Fruit fly (Drosophila melanogaster) whole organism, embryonic: ENCODE measurements around the gene Taf11.
A peak's percentile ranks its signal among the peaks of the same experiment; 100 is the strongest.

ENCODE experiments used
- ATbp ChIP-seq: fragments of 200-800 bp; sonication (Bioruptor generic); optimal IDR thresholded peaks from 2 replicates; lab custom pipeline; 2017; ENCODE audit warnings: missing biosample characterization, mild to moderate bottlenecking, missing genetic modification characterization, missing genetic modification reagents
- Atf6 ChIP-seq: fragments of 200-800 bp; sonication (Bioruptor generic); IDR thresholded peaks from 2 replicates; pipeline ENCODE4 v1.3.6; 2022; ENCODE audit warnings: missing biosample characterization, missing genetic modification characterization
- CG10366 ChIP-seq: fragments of 200-800 bp; sonication (Bioruptor generic); IDR thresholded peaks from 2 replicates; pipeline ENCODE4 v1.3.6; 2022; ENCODE audit warnings: missing biosample characterization, missing genetic modification characterization
- CG10543 ChIP-seq: fragments of 200-800 bp; sonication (Bioruptor generic); optimal IDR thresholded peaks from 3 replicates; lab custom pipeline; 2017; ENCODE audit warnings: missing biosample characterization, mild to moderate bottlenecking, missing genetic modification characterization, moderate library complexity
- CG11085 ChIP-seq: fragments of 200-800 bp; sonication (Bioruptor generic); IDR thresholded peaks from 2 replicates; pipeline ENCODE4 v1.3.6; 2022; ENCODE audit warnings: missing biosample characterization, missing genetic modification characterization
- CG11247 ChIP-seq: fragments of 200-800 bp; sonication (Bioruptor generic); IDR thresholded peaks from 2 replicates; pipeline ENCODE4 v1.3.6; 2022; ENCODE audit warnings: missing biosample characterization, missing genetic modification characterization
- CG11504 ChIP-seq: fragments of 200-800 bp; sonication (Bioruptor generic); optimal IDR thresholded peaks from 3 replicates; lab custom pipeline; 2019; ENCODE audit warnings: missing biosample characterization, mild to moderate bottlenecking, missing genetic modification characterization, moderate library complexity
- CG12155 ChIP-seq: fragments of 200-800 bp; sonication (Bioruptor generic); optimal IDR thresholded peaks from 3 replicates; lab custom pipeline; 2016; ENCODE audit warnings: missing biosample characterization, missing genetic modification characterization
- CG12769 ChIP-seq: fragments of 200-800 bp; sonication (Bioruptor generic); optimal IDR thresholded peaks from 2 replicates; lab custom pipeline; 2019; ENCODE audit warnings: missing biosample characterization, mild to moderate bottlenecking, missing genetic modification characterization, moderate library complexity
- CG13894 ChIP-seq: fragments of 200-800 bp; sonication (Bioruptor generic); optimal IDR thresholded peaks from 3 replicates; lab custom pipeline; 2018; ENCODE audit warnings: missing biosample characterization, mild to moderate bottlenecking, missing genetic modification characterization, moderate library complexity
- CG15011 ChIP-seq: fragments of 200-800 bp; sonication (Bioruptor generic); optimal IDR thresholded peaks from 3 replicates; lab custom pipeline; 2018; ENCODE audit warnings: missing biosample characterization, mild to moderate bottlenecking, missing genetic modification characterization
- CG1603 ChIP-seq: fragments of 200-800 bp; sonication (Bioruptor generic); optimal IDR thresholded peaks from 2 replicates; lab custom pipeline; 2019; ENCODE audit warnings: missing biosample characterization, mild to moderate bottlenecking, missing genetic modification characterization, moderate library complexity
- CG16863 ChIP-seq: fragments of 200-800 bp; sonication (Bioruptor generic); optimal IDR thresholded peaks from 3 replicates; lab custom pipeline; 2016; ENCODE audit warnings: missing biosample characterization, missing genetic modification characterization
- CG17568 ChIP-seq: fragments of 200-800 bp; sonication (Bioruptor generic); optimal IDR thresholded peaks from 2 replicates; lab custom pipeline; 2018; ENCODE audit warnings: missing biosample characterization, mild to moderate bottlenecking, missing genetic modification characterization, moderate library complexity
- CG2120 ChIP-seq: fragments of 200-800 bp; sonication (Bioruptor generic); optimal IDR thresholded peaks from 3 replicates; lab custom pipeline; 2016; ENCODE audit warnings: missing biosample characterization, missing genetic modification characterization
- CG2678 ChIP-seq: fragments of 200-800 bp; sonication (Bioruptor generic); optimal IDR thresholded peaks from 3 replicates; lab custom pipeline; 2019; ENCODE audit warnings: missing biosample characterization, mild to moderate bottlenecking, missing genetic modification characterization, moderate library complexity
- CG2889 ChIP-seq: fragments of 200-800 bp; sonication (Bioruptor generic); IDR thresholded peaks from 3 replicates; pipeline ENCODE4 v1.3.6; 2022; ENCODE audit warnings: missing biosample characterization, missing genetic modification characterization
- CG30020 ChIP-seq: fragments of 200-800 bp; optimal IDR thresholded peaks from 2 replicates; lab custom pipeline; 2019; ENCODE audit warnings: missing biosample characterization, mild to moderate bottlenecking, missing genetic modification characterization, moderate library complexity
- CG32532 ChIP-seq: fragments of 200-800 bp; sonication (Bioruptor generic); IDR thresholded peaks from 2 replicates; pipeline ENCODE4 v1.3.6; 2022; ENCODE audit warnings: missing biosample characterization, missing genetic modification characterization
- CG4617 ChIP-seq: fragments of 200-800 bp; sonication (Bioruptor generic); optimal IDR thresholded peaks from 3 replicates; lab custom pipeline; 2016; ENCODE audit warnings: missing biosample characterization, missing genetic modification characterization, borderline replicate concordance
- CG7839 ChIP-seq: fragments of 200-800 bp; sonication (Bioruptor generic); optimal IDR thresholded peaks from 3 replicates; lab custom pipeline; 2018; ENCODE audit warnings: missing biosample characterization, mild to moderate bottlenecking, missing genetic modification characterization, moderate library complexity
- CG8388 ChIP-seq: fragments of 200-800 bp; sonication (Bioruptor generic); optimal IDR thresholded peaks from 2 replicates; lab custom pipeline; 2019; ENCODE audit warnings: missing biosample characterization, mild to moderate bottlenecking, missing genetic modification characterization, moderate library complexity
- CG8924 ChIP-seq: fragments of 200-800 bp; optimal IDR thresholded peaks from 3 replicates; lab custom pipeline; 2019; ENCODE audit warnings: missing biosample characterization, mild to moderate bottlenecking, missing genetic modification characterization, moderate library complexity
- CG9437 ChIP-seq: fragments of 200-800 bp; sonication (Bioruptor generic); optimal IDR thresholded peaks from 2 replicates; lab custom pipeline; 2018; ENCODE audit warnings: missing biosample characterization, mild to moderate bottlenecking, missing genetic modification characterization
- CG9932 ChIP-seq: fragments of 200-800 bp; sonication (Bioruptor generic); IDR thresholded peaks from 2 replicates; pipeline ENCODE4 v1.3.6; 2022; ENCODE audit warnings: missing biosample characterization, missing genetic modification characterization
- Dbx ChIP-seq: fragments of 200-800 bp; sonication (Bioruptor generic); IDR thresholded peaks from 3 replicates; pipeline ENCODE4 v1.3.6; 2022; ENCODE audit warnings: missing biosample characterization, missing genetic modification characterization
- Dip3 ChIP-seq: fragments of 200-800 bp; sonication (Bioruptor generic); optimal IDR thresholded peaks from 3 replicates; lab custom pipeline; 2016; ENCODE audit warnings: missing biosample characterization, missing genetic modification characterization
- Dp ChIP-seq: fragments of 200-800 bp; sonication (Bioruptor generic); optimal IDR thresholded peaks from 2 replicates; lab custom pipeline; 2018; ENCODE audit warnings: missing biosample characterization, mild to moderate bottlenecking, missing genetic modification characterization, moderate library complexity
- Ets65A ChIP-seq: fragments of 200-800 bp; sonication (Bioruptor generic); peaks from one replicate; lab custom pipeline; 2016; ENCODE audit warnings: missing biosample characterization, missing genetic modification characterization
- HLH54F ChIP-seq: fragments of 200-800 bp; sonication (Bioruptor generic); optimal IDR thresholded peaks from 3 replicates; lab custom pipeline; 2016; ENCODE audit warnings: missing biosample characterization, missing genetic modification characterization
- Hmr ChIP-seq: fragments of 200-800 bp; sonication (Bioruptor generic); optimal IDR thresholded peaks from 3 replicates; lab custom pipeline; 2017; ENCODE audit warnings: mild to moderate bottlenecking, missing biosample characterization, missing genetic modification reagents, missing genetic modification characterization
- Meics ChIP-seq: fragments of 200-800 bp; sonication (Bioruptor generic); optimal IDR thresholded peaks from 2 replicates; lab custom pipeline; 2017; ENCODE audit warnings: missing biosample characterization, mild to moderate bottlenecking, missing genetic modification characterization
- Optix ChIP-seq: fragments of 200-800 bp; sonication (Bioruptor generic); IDR thresholded peaks from 3 replicates; pipeline ENCODE4 v1.3.6; 2022; ENCODE audit warnings: missing biosample characterization, missing genetic modification characterization
- Vsx1 ChIP-seq: fragments of 200-800 bp; sonication (Bioruptor generic); optimal IDR thresholded peaks from 2 replicates; lab custom pipeline; 2017; ENCODE audit warnings: missing biosample characterization, mild to moderate bottlenecking, missing genetic modification characterization, missing genetic modification reagents
- Xbp1 ChIP-seq: fragments of 200-800 bp; sonication (Bioruptor generic); optimal IDR thresholded peaks from 3 replicates; lab custom pipeline; 2016; ENCODE audit warnings: missing biosample characterization, mild to moderate bottlenecking, missing genetic modification characterization
- Xrp1 ChIP-seq: fragments of 200-800 bp; sonication (Bioruptor generic); IDR thresholded peaks from 2 replicates; pipeline ENCODE4 v1.3.6; 2022; ENCODE audit warnings: missing biosample characterization, missing genetic modification characterization
- az2 ChIP-seq: fragments of 200-800 bp; sonication (Bioruptor generic); optimal IDR thresholded peaks from 3 replicates; lab custom pipeline; 2016; ENCODE audit warnings: missing biosample characterization, missing genetic modification characterization
- cg ChIP-seq: fragments of 200-800 bp; sonication (Bioruptor generic); optimal IDR thresholded peaks from 3 replicates; lab custom pipeline; 2019; ENCODE audit warnings: missing biosample characterization, mild to moderate bottlenecking, missing genetic modification characterization, moderate library complexity
- crc ChIP-seq: fragments of 200-800 bp; sonication (Bioruptor generic); optimal IDR thresholded peaks from 2 replicates; lab custom pipeline; 2016; ENCODE audit warnings: missing biosample characterization, missing genetic modification characterization
- eyg ChIP-seq: fragments of 200-800 bp; sonication (Bioruptor generic); optimal IDR thresholded peaks from 3 replicates; lab custom pipeline; 2016; ENCODE audit warnings: missing biosample characterization, missing genetic modification characterization
- fd3F ChIP-seq: fragments of 200-800 bp; sonication (Bioruptor generic); optimal IDR thresholded peaks from 2 replicates; lab custom pipeline; 2018; ENCODE audit warnings: missing biosample characterization, mild to moderate bottlenecking, missing genetic modification characterization, moderate library complexity
- ftz-f1 ChIP-seq: fragments of 200-800 bp; sonication (Bioruptor generic); optimal IDR thresholded peaks from 2 replicates; lab custom pipeline; 2016; ENCODE audit warnings: missing biosample characterization, missing genetic modification characterization
- gt ChIP-seq: fragments of 200-800 bp; sonication (Bioruptor generic); IDR thresholded peaks from 2 replicates; pipeline ENCODE4 v1.3.6; 2022; ENCODE audit warnings: missing biosample characterization, missing genetic modification characterization
- ind ChIP-seq: fragments of 200-800 bp; sonication (Bioruptor generic); optimal IDR thresholded peaks from 3 replicates; lab custom pipeline; 2016; ENCODE audit warnings: missing biosample characterization, missing genetic modification characterization
- lmd ChIP-seq: fragments of 200-800 bp; sonication (Bioruptor generic); IDR thresholded peaks from 2 replicates; pipeline ENCODE4 v1.3.6; 2022; ENCODE audit warnings: missing biosample characterization, missing genetic modification characterization
- seq ChIP-seq: fragments of 200-800 bp; sonication (Bioruptor generic); IDR thresholded peaks from 2 replicates; pipeline ENCODE4 v1.3.6; 2022; ENCODE audit warnings: missing biosample characterization, missing genetic modification characterization
- sim ChIP-seq: fragments of 200-800 bp; sonication (Bioruptor generic); IDR thresholded peaks from 2 replicates; pipeline ENCODE4 v1.3.6; 2022; ENCODE audit warnings: missing biosample characterization, missing genetic modification characterization
- sob ChIP-seq: fragments of 200-800 bp; sonication (Bioruptor generic); IDR thresholded peaks from 2 replicates; pipeline ENCODE4 v1.3.6; 2022; ENCODE audit warnings: missing biosample characterization, missing genetic modification characterization
- tio ChIP-seq: fragments of 200-800 bp; sonication (Bioruptor generic); optimal IDR thresholded peaks from 2 replicates; lab custom pipeline; 2017; ENCODE audit warnings: missing biosample characterization, missing genetic modification characterization, inconsistent platforms
- vfl ChIP-seq: fragments of 200-800 bp; sonication (Bioruptor generic); optimal IDR thresholded peaks from 2 replicates; lab custom pipeline; 2016; ENCODE audit warnings: missing biosample characterization, missing genetic modification characterization
- zfh2 ChIP-seq: fragments of 200-800 bp; sonication (Bioruptor generic); optimal IDR thresholded peaks from 2 replicates; lab custom pipeline; 2016; ENCODE audit warnings: missing biosample characterization, missing genetic modification characterization

The Taf11 gene

dm6 chr2L:9779147-9779546, 16.1 kb upstream of the Taf11 start:
- TF ChIP-seq CG8388 (peak; percentile 5), ind (no peak), CG32532 (peak; percentile 38; the same call in 1 of the 2 replicates), CG17568 (no peak), CG8924 (tag; lab: Kevin White, UChicago) (peak; percentile 25), zfh2 (GFP tag; lab: Kevin White, UChicago) (peak; percentile 60), az2 (GFP tag; lab: Kevin White, UChicago) (peak; percentile 5), Xbp1 (GFP tag; lab: Kevin White, UChicago) (peak; percentile 29), CG2120 (GFP tag; lab: Kevin White, UChicago) (peak; percentile 73), Vsx1 (GFP tag; lab: Kevin White, UChicago) (no peak), cg (no peak), Dbx (GFP tag; lab: Robert Waterston, UW) (0 out of 3 replicates have a peak, but pooled peaks have one; percentile 16), CG2889 (GFP tag; lab: Robert Waterston, UW) (no peak), sim (GFP tag; lab: Robert Waterston, UW) (no peak), Ets65A (peak; percentile 83), lmd (peak; percentile 48; the same call in 1 of the 2 replicates), tio (GFP tag; lab: Kevin White, UChicago) (peak; percentile 8), fd3F (peak; percentile 5), CG30020 (tag; lab: Kevin White, UChicago) (no peak), ATbp (GFP tag; lab: Kevin White, UChicago) (no peak), ftz-f1 (GFP tag; lab: Kevin White, UChicago) (no peak), eyg (GFP tag; lab: Kevin White, UChicago) (no peak), Atf6 (GFP tag; lab: Robert Waterston, UW) (peak; percentile 67), CG16863 (GFP tag; lab: Kevin White, UChicago) (peak; percentile 28), CG11247 (GFP tag; lab: Robert Waterston, UW) (0 out of 2 replicates have a peak, but pooled peaks have one; percentile 13), Dp (no peak), CG12155 (peak; percentile 29), Optix (GFP tag; lab: Robert Waterston, UW) (no peak), CG10366 (GFP tag; lab: Robert Waterston, UW) (peak; percentile 20), Meics (GFP tag; lab: Kevin White, UChicago) (peak; percentile 27), crc (GFP tag; lab: Kevin White, UChicago) (no peak), CG2678 (tag; lab: Kevin White, UChicago) (peak; percentile 52), CG15011 (GFP tag; lab: Kevin White, UChicago) (no peak), CG13894 (tag; lab: Kevin White, UChicago) (peak; percentile 75), CG1603 (tag; lab: Kevin White, UChicago) (peak; percentile 5), HLH54F (GFP tag; lab: Kevin White, UChicago) (peak; percentile 15), CG11085 (GFP tag; lab: Robert Waterston, UW) (0 out of 2 replicates have a peak, but pooled peaks have one; percentile 34), CG7839 (tag; lab: Kevin White, UChicago) (peak; percentile 42), vfl (GFP tag; lab: Kevin White, UChicago) (no peak), CG10543 (peak; percentile 30), sob (0 out of 2 replicates have a peak, but pooled peaks have one; percentile 6), gt (no peak), CG9932 (GFP tag; lab: Robert Waterston, UW) (peak; percentile 55; the same call in 1 of the 2 replicates), Hmr (peak; percentile 75), Xrp1 (GFP tag; lab: Robert Waterston, UW) (peak; percentile 33; the same call in 1 of the 2 replicates), CG12769 (peak; percentile 71), Dip3 (GFP tag; lab: Kevin White, UChicago) (peak; percentile 54), CG4617 (GFP tag; lab: Kevin White, UChicago) (no peak), CG9437 (GFP tag; lab: Kevin White, UChicago) (peak; percentile 2), CG11504 (tag; lab: Kevin White, UChicago) (peak; percentile 50), seq (GFP tag; lab: Robert Waterston, UW) (0 out of 2 replicates have a peak, but pooled peaks have one; percentile 41)
